Worm (Caenorhabditis elegans): ENCODE data around the gene F07A11.4.

ce11 chrII:11633509-11633908 lies 32.7 kb downstream of the F07A11.4 start, which contains the start of gene din-1:
- TF ChIP-seq him-1 (tag; optimal IDR thresholded peaks at IDR 0.05): no peak
- TF ChIP-seq dao-5 (tag; optimal IDR thresholded peaks at IDR 0.05): no peak
- no peak for TF ChIP-seq W03F9.2 (tag; optimal IDR thresholded peaks at IDR 0.05)
